Fruit fly (Drosophila melanogaster) whole organism, embryonic: ENCODE measurements around the gene veli.

Experiments used
- Ada2b ChIP-seq: fragments of 200-800 bp; sonication (Bioruptor generic); IDR thresholded peaks from 2 replicates; pipeline ENCODE4 v1.3.6; 2022; ENCODE audit warnings: missing biosample characterization, missing genetic modification characterization
- Adf1 ChIP-seq: fragments of 200-800 bp; sonication (Bioruptor generic); IDR thresholded peaks from 2 replicates; pipeline ENCODE4 v1.3.6; 2022; ENCODE audit warnings: missing biosample characterization, missing genetic modification characterization
- Bteb2 ChIP-seq: fragments of 200-800 bp; sonication (Bioruptor generic); optimal IDR thresholded peaks from 2 replicates; lab custom pipeline; 2016; ENCODE audit warnings: missing biosample characterization, missing genetic modification characterization
- CG11456 ChIP-seq: fragments of 200-800 bp; sonication (Bioruptor generic); IDR thresholded peaks from 3 replicates; pipeline ENCODE4 v1.3.6; 2022; ENCODE audit warnings: missing biosample characterization, missing genetic modification characterization
- CG12744 ChIP-seq: fragments of 200-800 bp; sonication (Bioruptor generic); optimal IDR thresholded peaks from 2 replicates; lab custom pipeline; 2016; ENCODE audit warnings: missing biosample characterization, missing genetic modification characterization
- CG13624 ChIP-seq: fragments of 200-800 bp; sonication (Bioruptor generic); optimal IDR thresholded peaks from 2 replicates; lab custom pipeline; 2016; ENCODE audit warnings: missing biosample characterization, missing genetic modification characterization
- CG14965 ChIP-seq: fragments of 200-800 bp; sonication (Bioruptor generic); optimal IDR thresholded peaks from 2 replicates; lab custom pipeline; 2016; ENCODE audit warnings: missing biosample characterization, missing genetic modification characterization, borderline replicate concordance
- CG1603 ChIP-seq: fragments of 200-800 bp; sonication (Bioruptor generic); optimal IDR thresholded peaks from 2 replicates; lab custom pipeline; 2019; ENCODE audit warnings: missing biosample characterization, mild to moderate bottlenecking, missing genetic modification characterization, moderate library complexity
- CG17328 ChIP-seq: fragments of 200-800 bp; sonication (Bioruptor generic); IDR thresholded peaks from 2 replicates; pipeline ENCODE4 v1.3.6; 2022; ENCODE audit warnings: missing biosample characterization, missing genetic modification characterization
- CG17361 ChIP-seq: fragments of 200-800 bp; sonication (Bioruptor generic); IDR thresholded peaks from 3 replicates; pipeline ENCODE4 v1.3.6; 2022; ENCODE audit warnings: missing biosample characterization, missing genetic modification characterization
- CG17912 ChIP-seq: fragments of 200-800 bp; sonication (Bioruptor generic); optimal IDR thresholded peaks from 2 replicates; lab custom pipeline; 2018; ENCODE audit warnings: missing biosample characterization, mild to moderate bottlenecking, missing genetic modification characterization
- CG18011 ChIP-seq: fragments of 200-800 bp; sonication (Bioruptor generic); optimal IDR thresholded peaks from 2 replicates; lab custom pipeline; 2017; ENCODE audit warnings: missing biosample characterization, missing genetic modification characterization, mild to moderate bottlenecking, moderate library complexity, missing genotype
- CG30020 ChIP-seq: fragments of 200-800 bp; optimal IDR thresholded peaks from 2 replicates; lab custom pipeline; 2019; ENCODE audit warnings: missing biosample characterization, mild to moderate bottlenecking, missing genetic modification characterization, moderate library complexity
- CG32772 ChIP-seq: fragments of 200-800 bp; sonication (Bioruptor generic); IDR thresholded peaks from 2 replicates; pipeline ENCODE4 v1.3.6; 2022; ENCODE audit warnings: missing biosample characterization, missing genetic modification characterization
- CG3407 ChIP-seq: fragments of 200-800 bp; sonication (Bioruptor generic); optimal IDR thresholded peaks from 2 replicates; lab custom pipeline; 2018; ENCODE audit warnings: missing biosample characterization, mild to moderate bottlenecking, missing genetic modification characterization
- CG3847 ChIP-seq: fragments of 200-800 bp; sonication (Bioruptor generic); IDR thresholded peaks from 2 replicates; pipeline ENCODE4 v1.3.6; 2022; ENCODE audit warnings: missing biosample characterization, missing genetic modification characterization
- CG5245 ChIP-seq: fragments of 200-800 bp; sonication (Bioruptor generic); optimal IDR thresholded peaks from 3 replicates; lab custom pipeline; 2016; ENCODE audit warnings: missing biosample characterization, missing genetic modification characterization
- CG7928 ChIP-seq: fragments of 200-800 bp; sonication (Bioruptor generic); optimal IDR thresholded peaks from 2 replicates; lab custom pipeline; 2017; ENCODE audit warnings: missing biosample characterization, mild to moderate bottlenecking, missing genetic modification characterization
- CTCF ChIP-seq: fragments of 200-800 bp; sonication (Bioruptor generic); optimal IDR thresholded peaks from 2 replicates; lab custom pipeline; 2017; ENCODE audit warnings: missing biosample characterization, mild to moderate bottlenecking, missing genetic modification characterization, moderate library complexity
- Dad ChIP-seq: fragments of 200-800 bp; sonication (Bioruptor generic); optimal IDR thresholded peaks from 3 replicates; lab custom pipeline; 2016; ENCODE audit warnings: missing biosample characterization, missing genetic modification characterization
- Dbx ChIP-seq: fragments of 200-800 bp; sonication (Bioruptor generic); IDR thresholded peaks from 3 replicates; pipeline ENCODE4 v1.3.6; 2022; ENCODE audit warnings: missing biosample characterization, missing genetic modification characterization
- Dfd ChIP-seq, 2 experiments: fragments of >200 bp; optimal IDR thresholded peaks; 2 replicates each; lab custom pipeline; 2017; ENCODE audit warnings: missing biosample characterization in 2 of 2, missing genetic modification characterization in 2 of 2
- Dp ChIP-seq: fragments of 200-800 bp; sonication (Bioruptor generic); optimal IDR thresholded peaks from 2 replicates; lab custom pipeline; 2018; ENCODE audit warnings: missing biosample characterization, mild to moderate bottlenecking, missing genetic modification characterization, moderate library complexity
- Dref ChIP-seq: fragments of 200-800 bp; sonication (Bioruptor generic); IDR thresholded peaks from 2 replicates; pipeline ENCODE4 v1.3.6; 2022; ENCODE audit warnings: missing biosample characterization, missing genetic modification characterization
- Ets97D ChIP-seq: fragments of 200-800 bp; sonication (Bioruptor generic); optimal IDR thresholded peaks from 3 replicates; lab custom pipeline; 2016; ENCODE audit warnings: missing biosample characterization, missing genetic modification characterization
- Fer2 ChIP-seq: fragments of 200-800 bp; sonication (Bioruptor generic); optimal IDR thresholded peaks from 2 replicates; lab custom pipeline; 2018; ENCODE audit warnings: missing biosample characterization, mild to moderate bottlenecking, missing genetic modification characterization, moderate library complexity
- Gsc ChIP-seq: fragments of 200-800 bp; sonication (Bioruptor generic); IDR thresholded peaks from 2 replicates; pipeline ENCODE4 v1.3.6; 2022; ENCODE audit warnings: missing biosample characterization, missing genetic modification characterization
- HLH54F ChIP-seq: fragments of 200-800 bp; sonication (Bioruptor generic); optimal IDR thresholded peaks from 3 replicates; lab custom pipeline; 2016; ENCODE audit warnings: missing biosample characterization, missing genetic modification characterization
- MESR4 ChIP-seq: fragments of 200-800 bp; sonication (Bioruptor generic); optimal IDR thresholded peaks from 2 replicates; lab custom pipeline; 2018; ENCODE audit warnings: missing biosample characterization, mild to moderate bottlenecking, missing genetic modification characterization, moderate library complexity
- Mes4 ChIP-seq: fragments of 200-800 bp; sonication (Bioruptor generic); optimal IDR thresholded peaks from 2 replicates; lab custom pipeline; 2016; ENCODE audit warnings: missing biosample characterization, missing genetic modification characterization
- Nf-YA ChIP-seq: fragments of 200-800 bp; sonication (Bioruptor generic); IDR thresholded peaks from 2 replicates; pipeline ENCODE4 v1.3.6; 2022; ENCODE audit warnings: missing biosample characterization, missing genetic modification characterization
- Scr ChIP-seq: fragments of 200-800 bp; sonication (Bioruptor generic); IDR thresholded peaks from 2 replicates; pipeline ENCODE4 v1.3.6; 2022; ENCODE audit warnings: missing biosample characterization, missing genetic modification characterization; ENCODE audit not compliant: partially characterized antibody
- Sin3A ChIP-seq: fragments of >200 bp; optimal IDR thresholded peaks from 2 replicates; lab custom pipeline; 2018
- Sry-β ChIP-seq: fragments of 200-800 bp; sonication (Bioruptor generic); optimal IDR thresholded peaks from 2 replicates; lab custom pipeline; 2018; ENCODE audit warnings: missing biosample characterization, mild to moderate bottlenecking, missing genetic modification characterization, moderate library complexity
- YL-1 ChIP-seq: fragments of 200-800 bp; sonication (Bioruptor generic); optimal IDR thresholded peaks from 3 replicates; lab custom pipeline; 2017; ENCODE audit warnings: missing biosample characterization, mild to moderate bottlenecking, missing genetic modification characterization
- amos ChIP-seq: fragments of 200-800 bp; sonication (Bioruptor generic); IDR thresholded peaks from 2 replicates; pipeline ENCODE4 v1.3.6; 2022; ENCODE audit warnings: missing biosample characterization, missing genetic modification characterization; ENCODE audit not compliant: partially characterized antibody
- btn ChIP-seq: fragments of 200-800 bp; sonication (Bioruptor generic); optimal IDR thresholded peaks from 2 replicates; lab custom pipeline; 2016; ENCODE audit warnings: missing biosample characterization, missing genetic modification characterization
- chn ChIP-seq: fragments of 200-800 bp; sonication (Bioruptor generic); optimal IDR thresholded peaks from 2 replicates; lab custom pipeline; 2016; ENCODE audit warnings: missing biosample characterization, missing genetic modification characterization
- dimm ChIP-seq: fragments of 200-800 bp; sonication (Bioruptor generic); IDR thresholded peaks from 2 replicates; pipeline ENCODE4 v1.3.6; 2022; ENCODE audit warnings: missing biosample characterization, missing genetic modification characterization
- dmrt11E ChIP-seq: fragments of 200-800 bp; sonication (Bioruptor generic); optimal IDR thresholded peaks from 3 replicates; lab custom pipeline; 2018; ENCODE audit warnings: missing biosample characterization, mild to moderate bottlenecking, missing genetic modification characterization, moderate library complexity
- en ChIP-seq: fragments of 200-800 bp; sonication (Bioruptor generic); optimal IDR thresholded peaks from 2 replicates; lab custom pipeline; 2016; ENCODE audit warnings: missing biosample characterization, missing genetic modification characterization
- inv ChIP-seq: fragments of 200-800 bp; sonication (Bioruptor generic); IDR thresholded peaks from 2 replicates; pipeline ENCODE4 v1.3.6; 2022; ENCODE audit warnings: missing biosample characterization, missing genetic modification characterization; ENCODE audit not compliant: partially characterized antibody
- pan ChIP-seq, 4 experiments: fragments of >200 bp in 3 of 4; fragments of 200-800 bp in 1 of 4; sonication (Bioruptor generic) in 1 of 4; optimal IDR thresholded peaks in 3 of 4; IDR thresholded peaks in 1 of 4; 2 replicates each; pipeline versions ENCODE4 v1.3.6 to Lab custom; 2017 to 2022; ENCODE audit warnings: missing biosample characterization in 2 of 4, missing genetic modification characterization in 2 of 4, mixed read lengths in 1 of 4
- pita ChIP-seq: fragments of 200-800 bp; sonication (Bioruptor generic); optimal IDR thresholded peaks from 2 replicates; lab custom pipeline; 2017; ENCODE audit warnings: missing biosample characterization, mild to moderate bottlenecking, missing genetic modification characterization
- psq ChIP-seq: fragments of 200-800 bp; sonication (Bioruptor generic); optimal IDR thresholded peaks from 2 replicates; lab custom pipeline; 2017; ENCODE audit warnings: missing biosample characterization, missing genetic modification characterization
- ranshi ChIP-seq: fragments of 200-800 bp; sonication (Bioruptor generic); IDR thresholded peaks from 2 replicates; pipeline ENCODE4 v1.3.6; 2022; ENCODE audit warnings: missing biosample characterization, missing genetic modification characterization
- sna ChIP-seq: fragments of 200-800 bp; sonication (Bioruptor generic); IDR thresholded peaks from 2 replicates; pipeline ENCODE4 v1.3.6; 2022; ENCODE audit warnings: missing biosample characterization, missing genetic modification characterization; ENCODE audit not compliant: partially characterized antibody
- tna ChIP-seq: fragments of 200-800 bp; sonication (Bioruptor generic); IDR thresholded peaks from 2 replicates; pipeline ENCODE4 v1.3.6; 2022; ENCODE audit warnings: missing biosample characterization, missing genetic modification characterization; ENCODE audit not compliant: partially characterized antibody
- trem ChIP-seq: fragments of 200-800 bp; optimal IDR thresholded peaks from 3 replicates; lab custom pipeline; 2019; ENCODE audit warnings: missing biosample characterization, mild to moderate bottlenecking, missing genetic modification characterization, moderate library complexity
- unc-4 ChIP-seq: fragments of 200-800 bp; sonication (Bioruptor generic); IDR thresholded peaks from 2 replicates; pipeline ENCODE4 v1.3.6; 2022; ENCODE audit warnings: missing biosample characterization, missing genetic modification characterization; ENCODE audit not compliant: partially characterized antibody
- usp ChIP-seq: fragments of >200 bp; optimal IDR thresholded peaks from 2 replicates; lab custom pipeline; 2017; ENCODE audit warnings: missing biosample characterization, missing genetic modification characterization
- wdn ChIP-seq: fragments of 200-800 bp; sonication (Bioruptor generic); IDR thresholded peaks from 2 replicates; pipeline ENCODE4 v1.3.6; 2022; ENCODE audit warnings: missing biosample characterization, missing genetic modification characterization

Gene veli

dm6 chr3R:25023056-25023455 lies 42.3 kb downstream of the veli start, which contains the start of gene beta4GalT7 (continued):
- TF ChIP-seq Fer2 (tag; lab: Kevin White, UChicago) (no peak), HLH54F (GFP tag; lab: Kevin White, UChicago) (no peak), Dref (GFP tag; lab: Robert Waterston, UW) (peak; percentile 70), ranshi (no peak), CG17361 (no peak), Dp (GFP tag; lab: Kevin White, UChicago) (peak; percentile 84), tna (GFP tag; lab: Robert Waterston, UW) (no peak), Sry-β (no peak), chn (GFP tag; lab: Kevin White, UChicago) (no peak), pita (no peak), inv (GFP tag; lab: Robert Waterston, UW) (no peak), CG18011 (GFP tag; lab: Kevin White, UChicago) (no peak), CG3847 (GFP tag; lab: Robert Waterston, UW) (no peak), Sin3A (lab: Kevin White, UChicago) (no peak), Dbx (GFP tag; lab: Robert Waterston, UW) (no peak), MESR4 (GFP tag; lab: Kevin White, UChicago) (peak; percentile 17), CG17912 (GFP tag; lab: Kevin White, UChicago) (no peak), Gsc (GFP tag; lab: Robert Waterston, UW) (no peak), dmrt11E (tag; lab: Kevin White, UChicago) (no peak), Dfd (GFP tag; optimal IDR thresholded peaks at IDR 0.05; lab: Kevin White, UChicago) (no peak), CG32772 (no peak), CG1603 (tag; lab: Kevin White, UChicago) (peak; percentile 46), usp (GFP tag; lab: Kevin White, UChicago) (no peak), Ets97D (GFP tag; lab: Kevin White, UChicago) (peak; percentile 10), CG30020 (tag; lab: Kevin White, UChicago) (no peak), dimm (no peak), CTCF (no peak), Mes4 (GFP tag; lab: Kevin White, UChicago) (no peak), amos (GFP tag; lab: Robert Waterston, UW) (peak; percentile 22; the same call in 1 of the 2 replicates), Ada2b (no peak), psq (GFP tag; lab: Kevin White, UChicago) (no peak), Nf-YA (no peak), CG7928 (GFP tag; lab: Kevin White, UChicago) (no peak), Adf1 (GFP tag; lab: Robert Waterston, UW) (no peak), CG17328 (GFP tag; lab: Robert Waterston, UW) (no peak), unc-4 (GFP tag; lab: Robert Waterston, UW) (no peak), CG5245 (GFP tag; lab: Kevin White, UChicago) (no peak), pan (optimal IDR thresholded peaks at IDR 0.05; lab: Kevin White, UChicago) (no peak), pan (GFP tag; optimal IDR thresholded peaks at IDR 0.05 in 1 of 2, IDR thresholded peaks at IDR 0.05 in 1 of 2) (no peak), Dad (GFP tag; lab: Kevin White, UChicago) (no peak), en (GFP tag; lab: Kevin White, UChicago) (no peak), CG11456 (GFP tag; lab: Robert Waterston, UW) (no peak), CG3407 (GFP tag; lab: Kevin White, UChicago) (no peak), trem (tag; lab: Kevin White, UChicago) (peak; percentile 7), CG12744 (GFP tag; lab: Kevin White, UChicago) (no peak), YL-1 (GFP tag; lab: Kevin White, UChicago) (peak; percentile 11), CG13624 (GFP tag; lab: Kevin White, UChicago) (no peak), wdn (GFP tag; lab: Robert Waterston, UW) (no peak), btn (no peak), sna (GFP tag; lab: Robert Waterston, UW) (no peak; the same call in 1 of the 2 replicates), CG14965 (GFP tag; lab: Kevin White, UChicago) (no peak), Bteb2 (GFP tag; lab: Kevin White, UChicago) (no peak), Scr (GFP tag; lab: Robert Waterston, UW) (peak; percentile 25; the same call in 1 of the 2 replicates)
